Fruit fly (Drosophila melanogaster): ENCODE data around the gene Atac3.
A peak's percentile ranks its signal among the peaks of the same experiment; 100 is the strongest.

The Atac3 gene

dm6 chr3L:346656-347640, 19.2 kb upstream of the Atac3 start, which contains the start of gene mth (continued):
- TF ChIP-seq Scr (GFP tag; IDR thresholded peaks at IDR 0.05; ENCODE audit: partially characterized antibody) (peak; percentile 99), scrt (GFP tag; optimal IDR thresholded peaks at IDR 0.05) (no peak), CG17802 (tag; optimal IDR thresholded peaks at IDR 0.05) (peak; percentile 92), BtbVII (GFP tag; optimal IDR thresholded peaks at IDR 0.05) (peak; percentile 11), CG1233 (GFP tag; optimal IDR thresholded peaks at IDR 0.05) (no peak), NfI (GFP tag; optimal IDR thresholded peaks at IDR 0.05) (peak; percentile 48), CG6791 (GFP tag; IDR thresholded peaks at IDR 0.05; ENCODE audit: partially characterized antibody) (peak; percentile 96), Nf-YA (GFP tag; IDR thresholded peaks at IDR 0.05) (no peak), Ravus (GFP tag; IDR thresholded peaks at IDR 0.05) (no peak), CG17361 (GFP tag; IDR thresholded peaks at IDR 0.05) (peak; percentile 62; the same call in 2 of the 3 replicates), Max (GFP tag; optimal IDR thresholded peaks at IDR 0.05) (peak; percentile 31), shn (GFP tag; optimal IDR thresholded peaks at IDR 0.05) (peak; percentile 44), CrebB (tag; optimal IDR thresholded peaks at IDR 0.05) (no peak), p53 (GFP tag; optimal IDR thresholded peaks at IDR 0.05) (peak; percentile 18), kay (GFP tag; optimal IDR thresholded peaks at IDR 0.05) (peak; percentile 22), slp2 (GFP tag; optimal IDR thresholded peaks at IDR 0.05) (peak; percentile 15), B-H1 (GFP tag; IDR thresholded peaks at IDR 0.05) (no peak; the same call in 2 of the 3 replicates), hkb (optimal IDR thresholded peaks at IDR 0.05) (no peak), hkb (GFP tag; IDR thresholded peaks at IDR 0.05) (no peak), vnd (GFP tag; IDR thresholded peaks at IDR 0.05; ENCODE audit: partially characterized antibody) (peak; percentile 99), kni (GFP tag; optimal IDR thresholded peaks at IDR 0.05) (peak; percentile 4), Med (GFP tag) (peak; percentile 84), chinmo (GFP tag; IDR thresholded peaks at IDR 0.05; ENCODE audit: partially characterized antibody) (peak; percentile 87; the same call in 3 of the 4 replicates), Fer1 (GFP tag; optimal IDR thresholded peaks at IDR 0.05) (no peak), fru (optimal IDR thresholded peaks at IDR 0.05) (no peak), gem (tag; optimal IDR thresholded peaks at IDR 0.05) (peak; percentile 63), CG18011 (GFP tag; optimal IDR thresholded peaks at IDR 0.05) (no peak), Sin3A (optimal IDR thresholded peaks at IDR 0.05) (peak; percentile 95), lilli (GFP tag; optimal IDR thresholded peaks at IDR 0.05) (peak; percentile 69), gfzf (GFP tag; optimal IDR thresholded peaks at IDR 0.05) (peak; percentile 41), CoRest (tag; optimal IDR thresholded peaks at IDR 0.05) (peak; percentile 66), Eip74EF (GFP tag; optimal IDR thresholded peaks at IDR 0.05) (no peak), ERR (GFP tag; optimal IDR thresholded peaks at IDR 0.05) (peak; percentile 26), pros (GFP tag; optimal IDR thresholded peaks at IDR 0.05) (no peak), CG14710 (tag; optimal IDR thresholded peaks at IDR 0.05) (peak; percentile 85), dmrt11E (tag; optimal IDR thresholded peaks at IDR 0.05) (peak; percentile 40), Doc2 (GFP tag; IDR thresholded peaks at IDR 0.05) (no peak), NC2α (GFP tag; optimal IDR thresholded peaks at IDR 0.05) (peak; percentile 33), MESR4 (GFP tag; optimal IDR thresholded peaks at IDR 0.05) (peak; percentile 64), MBD-R2 (GFP tag; IDR thresholded peaks at IDR 0.05) (peak; percentile 43), E2f2 (GFP tag; IDR thresholded peaks at IDR 0.05) (0 out of 2 replicates have a peak, but pooled peaks have one; percentile 27), CG31224 (GFP tag; IDR thresholded peaks at IDR 0.05) (no peak), CG13775 (GFP tag; optimal IDR thresholded peaks at IDR 0.05) (peak; percentile 59), Dip2 (GFP tag; IDR thresholded peaks at IDR 0.05) (no peak), Bteb2 (GFP tag; optimal IDR thresholded peaks at IDR 0.05) (no peak), CG2678 (tag; optimal IDR thresholded peaks at IDR 0.05) (peak; percentile 34), CG10366 (GFP tag; IDR thresholded peaks at IDR 0.05) (peak; percentile 51), dimm (GFP tag; IDR thresholded peaks at IDR 0.05) (no peak)
